Fruit fly (Drosophila melanogaster): ENCODE data around the gene CG9641.

CG9641 gene

DNA sequence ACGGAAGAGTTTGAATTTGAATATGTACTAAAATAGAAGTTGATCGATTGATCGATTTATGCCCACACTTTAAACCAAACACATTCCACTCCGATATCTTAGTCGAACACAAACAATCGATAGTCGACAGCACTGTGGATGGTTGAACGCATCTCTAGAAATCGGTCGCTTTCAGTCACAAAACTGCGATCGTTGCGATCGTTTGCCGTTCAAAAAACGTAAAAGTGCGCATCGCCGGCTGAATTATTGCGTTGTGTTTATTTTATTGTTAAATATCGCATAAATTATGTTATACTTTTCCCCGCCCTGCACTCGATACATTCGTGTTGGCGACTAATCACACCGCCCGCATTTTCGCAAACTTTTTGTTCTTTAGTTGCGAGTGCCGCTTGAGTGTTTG, 22.5 kb upstream of the CG9641 start, which contains the start of gene Ccdc85 (continued):
- peak; percentile 19 for TF ChIP-seq Side (GFP tag; optimal IDR thresholded peaks at IDR 0.05)
- TF ChIP-seq CG1832 (GFP tag; optimal IDR thresholded peaks at IDR 0.05) = no peak
- peak; percentile 84 for TF ChIP-seq CG15601 (tag; optimal IDR thresholded peaks at IDR 0.05)
- TF ChIP-seq CG10147 (GFP tag; optimal IDR thresholded peaks at IDR 0.05) = no peak
- TF ChIP-seq chm (GFP tag; IDR thresholded peaks at IDR 0.05) = no peak
- TF ChIP-seq Sry-β (GFP tag; optimal IDR thresholded peaks at IDR 0.05) = peak; percentile 3
- peak; percentile 24 for TF ChIP-seq gfzf (GFP tag; optimal IDR thresholded peaks at IDR 0.05)
- no peak for TF ChIP-seq Rx (GFP tag; IDR thresholded peaks at IDR 0.05)
- TF ChIP-seq CG10654 (GFP tag; optimal IDR thresholded peaks at IDR 0.05) = no peak
- no peak for TF ChIP-seq CG1529 (GFP tag; optimal IDR thresholded peaks at IDR 0.05)
- no peak for TF ChIP-seq CG12942 (GFP tag; optimal IDR thresholded peaks at IDR 0.05)
- TF ChIP-seq CG15073 (GFP tag; optimal IDR thresholded peaks at IDR 0.05) = no peak
- TF ChIP-seq CG12104 (GFP tag; optimal IDR thresholded peaks at IDR 0.05) = no peak
- TF ChIP-seq croc (GFP tag; conservative IDR thresholded peaks at IDR 0.05) = no peak
- TF ChIP-seq ase (GFP tag; IDR thresholded peaks at IDR 0.05) = no peak
- TF ChIP-seq CG7745 (tag; optimal IDR thresholded peaks at IDR 0.05) = no peak
- no peak for TF ChIP-seq CG7271 (tag; optimal IDR thresholded peaks at IDR 0.05)
- TF ChIP-seq rib (GFP tag; IDR thresholded peaks at IDR 0.05) = no peak
- peak; percentile 98 for TF ChIP-seq Dref (GFP tag; IDR thresholded peaks at IDR 0.05)
- peak; percentile 96 for TF ChIP-seq Opbp (GFP tag; IDR thresholded peaks at IDR 0.05; ENCODE audit: partially characterized antibody)
- TF ChIP-seq exex (tag; optimal IDR thresholded peaks at IDR 0.05) = no peak
- TF ChIP-seq psq (GFP tag; optimal IDR thresholded peaks at IDR 0.05) = no peak
- TF ChIP-seq HLHmδ (GFP tag; optimal IDR thresholded peaks at IDR 0.05) = peak; percentile 44
- peak; percentile 88 for TF ChIP-seq CG2116 (GFP tag; optimal IDR thresholded peaks at IDR 0.05)
- TF ChIP-seq CG17361 (GFP tag; IDR thresholded peaks at IDR 0.05) = no peak; the same call in 2 of the 3 replicates
- no peak for TF ChIP-seq gcm2 (GFP tag; optimal IDR thresholded peaks at IDR 0.05)
- TF ChIP-seq esg (GFP tag; conservative IDR thresholded peaks at IDR 0.05) = no peak
- TF ChIP-seq Scr (GFP tag; IDR thresholded peaks at IDR 0.05; ENCODE audit: partially characterized antibody) = peak; percentile 92
- no peak for TF ChIP-seq Chrac-16 (GFP tag; optimal IDR thresholded peaks at IDR 0.05)
- no peak for TF ChIP-seq CG7786 (GFP tag; optimal IDR thresholded peaks at IDR 0.05)
- TF ChIP-seq kay (GFP tag; optimal IDR thresholded peaks at IDR 0.05) = no peak
- TF ChIP-seq Meics (GFP tag; optimal IDR thresholded peaks at IDR 0.05) = no peak
- no peak for TF ChIP-seq CG30403 (GFP tag; optimal IDR thresholded peaks at IDR 0.05)
- TF ChIP-seq Xrp1 (GFP tag; IDR thresholded peaks at IDR 0.05) = no peak
- no peak for TF ChIP-seq CG7839 (tag; optimal IDR thresholded peaks at IDR 0.05)
- peak; percentile 84 for TF ChIP-seq inv (GFP tag; IDR thresholded peaks at IDR 0.05; ENCODE audit: partially characterized antibody)
- TF ChIP-seq CG14050 (GFP tag; IDR thresholded peaks at IDR 0.05) = no peak
- TF ChIP-seq az2 (GFP tag; optimal IDR thresholded peaks at IDR 0.05) = no peak
- TF ChIP-seq disco-r (GFP tag; optimal IDR thresholded peaks at IDR 0.05) = no peak
- no peak for TF ChIP-seq ssp (GFP tag; IDR thresholded peaks at IDR 0.05)
- no peak for TF ChIP-seq HmgD (GFP tag; optimal IDR thresholded peaks at IDR 0.05)
- TF ChIP-seq dmrt11E (tag; optimal IDR thresholded peaks at IDR 0.05) = no peak
- TF ChIP-seq Ets97D (GFP tag; optimal IDR thresholded peaks at IDR 0.05) = peak; percentile 58
- no peak for TF ChIP-seq bowl (GFP tag; IDR thresholded peaks at IDR 0.05)
- no peak for TF ChIP-seq CG43689 (GFP tag; IDR thresholded peaks at IDR 0.05)
- no peak for TF ChIP-seq otp (GFP tag; IDR thresholded peaks at IDR 0.05)
- no peak for TF ChIP-seq pb (GFP tag; optimal IDR thresholded peaks at IDR 0.05)
- TF ChIP-seq CG4282 (GFP tag; optimal IDR thresholded peaks at IDR 0.05) = no peak
- TF ChIP-seq NC2α (GFP tag; optimal IDR thresholded peaks at IDR 0.05) = no peak
- no peak for TF ChIP-seq Hmr (GFP tag; optimal IDR thresholded peaks at IDR 0.05)
- TF ChIP-seq CG10565 (GFP tag; optimal IDR thresholded peaks at IDR 0.05) = no peak
- TF ChIP-seq CG11247 (GFP tag; IDR thresholded peaks at IDR 0.05) = no peak
- TF ChIP-seq salm (tag; optimal IDR thresholded peaks at IDR 0.05) = no peak

Measured in whole organism, embryonic.